Worm (Caenorhabditis elegans) whole organism, L4 larva: ENCODE data around the gene T15H9.5.

ENCODE experiments used
- D1046.2 ChIP-seq: fragments of 200-800 bp; sonication (Bioruptor generic); IDR thresholded peaks from 2 replicates; pipeline ENCODE4 v1.3.6; 2022; ENCODE audit warnings: missing genetic modification characterization, missing compliant biosample characterization
- F37D6.2 ChIP-seq: sonication (generic microtip); optimal IDR thresholded peaks from 2 replicates; lab custom pipeline; 2016; ENCODE audit warnings: mild to moderate bottlenecking, missing genetic modification characterization, missing compliant biosample characterization
- F44E2.7 ChIP-seq: fragments of 200-800 bp; sonication (Bioruptor generic); IDR thresholded peaks from 2 replicates; pipeline ENCODE4 v2.1.2; 2022; ENCODE audit warnings: missing genetic modification characterization, missing compliant biosample characterization
- Y75B8A.6 ChIP-seq: fragments of 200-800 bp; sonication (Bioruptor generic); IDR thresholded peaks from 2 replicates; pipeline ENCODE4 v1.3.6; 2022; ENCODE audit warnings: missing genetic modification reagents, missing genetic modification characterization, missing compliant biosample characterization
- ZK337.2 ChIP-seq: fragments of 200-800 bp; sonication (Bioruptor generic); IDR thresholded peaks from 2 replicates; pipeline ENCODE4 v1.3.6; 2022; ENCODE audit warnings: missing genetic modification reagents, missing genetic modification characterization, missing compliant biosample characterization
- aha-1 ChIP-seq: fragments of 150-350 bp; peaks from one replicate; lab custom pipeline; 2014; ENCODE audit warnings: missing biosample characterization, missing genetic modification characterization
- arid-1 ChIP-seq: fragments of 200-800 bp; sonication (Bioruptor generic); conservative IDR thresholded peaks from 2 replicates; pipeline ENCODE4 v1.3.6; 2022; ENCODE audit warnings: missing genetic modification reagents, missing genetic modification characterization, missing compliant biosample characterization
- ceh-28 ChIP-seq: fragments of 150-350 bp; optimal IDR thresholded peaks from 2 replicates; lab custom pipeline; 2014; ENCODE audit warnings: missing biosample characterization, missing genetic modification reagents, missing genetic modification characterization
- ceh-32 ChIP-seq: sonication (generic microtip); optimal IDR thresholded peaks from 2 replicates; lab custom pipeline; 2016; ENCODE audit warnings: mild to moderate bottlenecking, missing genetic modification characterization, missing compliant biosample characterization; ENCODE audit not compliant: poor library complexity
- ceh-44 ChIP-seq: fragments of 200-800 bp; sonication (Bioruptor generic); IDR thresholded peaks from 2 replicates; pipeline ENCODE4 v1.3.6; 2022; ENCODE audit warnings: missing genetic modification reagents, missing genetic modification characterization, missing compliant biosample characterization
- ceh-82 ChIP-seq: sonication (generic microtip); optimal IDR thresholded peaks from 2 replicates; lab custom pipeline; 2017; ENCODE audit warnings: missing biosample characterization, missing genetic modification characterization
- ces-1 ChIP-seq: fragments of 150-350 bp; sonication (generic microtip); optimal IDR thresholded peaks from 4 replicates; lab custom pipeline; 2014; ENCODE audit warnings: missing biosample characterization, missing genetic modification reagents, missing genetic modification characterization
- cey-2 ChIP-seq: sonication (generic microtip); optimal IDR thresholded peaks from 3 replicates; lab custom pipeline; 2017; ENCODE audit warnings: missing genetic modification characterization, mild to moderate bottlenecking, missing compliant biosample characterization, antibody characterized with exemption, borderline replicate concordance; ENCODE audit not compliant: insufficient read depth
- daf-12 ChIP-seq: fragments of 150-350 bp; optimal IDR thresholded peaks from 2 replicates; lab custom pipeline; 2014; ENCODE audit warnings: missing biosample characterization, missing genetic modification reagents, missing genetic modification characterization
- dmd-6 ChIP-seq: fragments of 200-800 bp; sonication (Bioruptor generic); IDR thresholded peaks from 2 replicates; pipeline ENCODE4 v1.3.6; 2022; ENCODE audit warnings: missing genetic modification reagents, missing genetic modification characterization, missing compliant biosample characterization
- dmd-8 ChIP-seq: fragments of 200-800 bp; sonication (Bioruptor generic); IDR thresholded peaks from 2 replicates; pipeline ENCODE4 v1.3.6; 2022; ENCODE audit warnings: missing genetic modification characterization, missing compliant biosample characterization
- dpl-1 ChIP-seq: fragments of 150-350 bp; optimal IDR thresholded peaks from 2 replicates; lab custom pipeline; 2014; ENCODE audit warnings: missing biosample characterization, missing genetic modification reagents, missing genetic modification characterization
- duxl-1 ChIP-seq: sonication (generic microtip); optimal IDR thresholded peaks from 2 replicates; lab custom pipeline; 2016; ENCODE audit warnings: mild to moderate bottlenecking, missing genetic modification characterization, moderate library complexity, missing compliant biosample characterization; ENCODE audit not compliant: poor library complexity
- dve-1 ChIP-seq: sonication (generic microtip); optimal IDR thresholded peaks from 2 replicates; lab custom pipeline; 2017; ENCODE audit warnings: antibody characterized with exemption, mild to moderate bottlenecking, missing genetic modification characterization, missing compliant biosample characterization; ENCODE audit not compliant: insufficient read depth
- fkh-10 ChIP-seq: fragments of 150-350 bp; optimal IDR thresholded peaks from 2 replicates; lab custom pipeline; 2014; ENCODE audit warnings: missing biosample characterization, missing genetic modification reagents, missing genetic modification characterization
- fos-1 ChIP-seq: fragments of 150-350 bp; optimal IDR thresholded peaks from 2 replicates; lab custom pipeline; 2014; ENCODE audit warnings: missing biosample characterization, missing genetic modification characterization
- gei-8 ChIP-seq: fragments of 200-800 bp; sonication (Bioruptor generic); optimal IDR thresholded peaks from 2 replicates; lab custom pipeline; 2018; ENCODE audit warnings: mild to moderate bottlenecking, missing genetic modification characterization, missing compliant biosample characterization
- hif-1 ChIP-seq, 2 experiments: sonication (generic microtip); optimal IDR thresholded peaks; 2 replicates each; lab custom pipeline; 2016 to 2017; ENCODE audit warnings: missing compliant biosample characterization in 2 of 2, missing genetic modification characterization in 2 of 2, missing genetic modification reagents in 2 of 2, missing genotype in 2 of 2, mild to moderate bottlenecking in 1 of 2
- hlh-11 ChIP-seq: fragments of 200-800 bp; sonication (Bioruptor generic); optimal IDR thresholded peaks from 2 replicates; lab custom pipeline; 2018; ENCODE audit warnings: mild to moderate bottlenecking, missing genetic modification characterization, missing compliant biosample characterization
- lim-7 ChIP-seq: fragments of 200-800 bp; sonication (Bioruptor generic); IDR thresholded peaks from 2 replicates; pipeline ENCODE4 v1.3.6; 2022; ENCODE audit warnings: missing genetic modification characterization, missing compliant biosample characterization
- lin-13 ChIP-seq: fragments of 150-350 bp; optimal IDR thresholded peaks from 2 replicates; lab custom pipeline; 2014; ENCODE audit warnings: missing biosample characterization, missing genetic modification reagents, missing genetic modification characterization
- lin-15B ChIP-seq: fragments of 150-350 bp; sonication (generic microtip); optimal IDR thresholded peaks from 3 replicates; lab custom pipeline; 2014; ENCODE audit warnings: missing biosample characterization, missing genetic modification characterization
- lin-38 ChIP-seq: fragments of 200-800 bp; sonication (Bioruptor generic); IDR thresholded peaks from 2 replicates; pipeline ENCODE4 v1.3.6; 2022; ENCODE audit warnings: missing genetic modification reagents, missing genetic modification characterization, missing compliant biosample characterization
- lin-39 ChIP-seq: fragments of 150-350 bp; optimal IDR thresholded peaks from 2 replicates; lab custom pipeline; 2014; ENCODE audit warnings: missing biosample characterization, missing genetic modification reagents, missing genetic modification characterization
- mxl-3 ChIP-seq: fragments of 200-800 bp; sonication (Bioruptor generic); optimal IDR thresholded peaks from 2 replicates; lab custom pipeline; 2018; ENCODE audit warnings: mild to moderate bottlenecking, missing genetic modification characterization, missing compliant biosample characterization
- nhr-11 ChIP-seq: fragments of 150-350 bp; optimal IDR thresholded peaks from 2 replicates; lab custom pipeline; 2014; ENCODE audit warnings: missing biosample characterization, missing genetic modification characterization
- nhr-25 ChIP-seq: sonication (generic microtip); optimal IDR thresholded peaks from 2 replicates; lab custom pipeline; 2017; ENCODE audit warnings: missing genetic modification characterization, mild to moderate bottlenecking, missing compliant biosample characterization, antibody characterized with exemption, moderate library complexity, borderline replicate concordance; ENCODE audit not compliant: insufficient read depth
- nhr-41 ChIP-seq: fragments of 200-800 bp; sonication (Bioruptor generic); IDR thresholded peaks from 2 replicates; pipeline ENCODE4 v1.3.6; 2022; ENCODE audit warnings: missing genetic modification reagents, missing genetic modification characterization, missing compliant biosample characterization
- nhr-42 ChIP-seq: fragments of 200-800 bp; sonication (Bioruptor generic); IDR thresholded peaks from 2 replicates; pipeline ENCODE4 v1.3.6; 2022; ENCODE audit warnings: missing genetic modification characterization, missing compliant biosample characterization
- nhr-6 ChIP-seq: fragments of 150-350 bp; optimal IDR thresholded peaks from 2 replicates; lab custom pipeline; 2014; ENCODE audit warnings: missing biosample characterization, missing genetic modification characterization
- php-3 ChIP-seq: fragments of 200-800 bp; sonication (Bioruptor generic); IDR thresholded peaks from 2 replicates; pipeline ENCODE4 v1.3.6; 2022; ENCODE audit warnings: missing genetic modification reagents, missing genetic modification characterization, missing compliant biosample characterization
- rbr-2 ChIP-seq: sonication (generic microtip); optimal IDR thresholded peaks from 2 replicates; lab custom pipeline; 2016; ENCODE audit warnings: missing genotype, missing genetic modification characterization, missing compliant biosample characterization
- saeg-2 ChIP-seq: fragments of 200-800 bp; sonication (Bioruptor generic); IDR thresholded peaks from 2 replicates; pipeline ENCODE4 v1.3.6; 2022; ENCODE audit warnings: missing genetic modification reagents, missing genetic modification characterization, missing compliant biosample characterization
- sdz-12 ChIP-seq: fragments of 200-800 bp; sonication (Bioruptor generic); optimal IDR thresholded peaks from 2 replicates; lab custom pipeline; 2018; ENCODE audit warnings: mild to moderate bottlenecking, missing genetic modification characterization, missing compliant biosample characterization
- snpc-4 ChIP-seq: fragments of 150-350 bp; optimal IDR thresholded peaks from 2 replicates; lab custom pipeline; 2014; ENCODE audit warnings: missing biosample characterization, missing genetic modification characterization
- tag-97 ChIP-seq: fragments of 200-800 bp; sonication (Bioruptor generic); IDR thresholded peaks from 2 replicates; pipeline ENCODE4 v1.3.6; 2022; ENCODE audit warnings: missing genetic modification characterization, missing compliant biosample characterization
- ztf-7 ChIP-seq: fragments of 150-350 bp; optimal IDR thresholded peaks from 2 replicates; lab custom pipeline; 2014; ENCODE audit warnings: missing biosample characterization, missing genetic modification characterization

The T15H9.5 gene

ce11 chrII:9619402-9619862 is 8.2 kb upstream of the T15H9.5 start (continued):
- TF ChIP-seq lin-38 (GFP tag; lab: Robert Waterston, UW) (peak; percentile 36), nhr-42 (GFP tag; lab: Robert Waterston, UW) (no peak), D1046.2 (no peak), dve-1 (peak; percentile 66), nhr-6 (tag; lab: Kevin White, UChicago) (no peak), ceh-28 (tag; lab: Kevin White, UChicago) (peak; percentile 22), gei-8 (GFP tag; lab: Kevin White, UChicago) (no peak), aha-1 (tag; lab: Kevin White, UChicago) (peak; percentile 76), mxl-3 (GFP tag; lab: Kevin White, UChicago) (peak; percentile 94), nhr-25 (tag; lab: Kevin White, UChicago) (no peak), ceh-32 (tag; lab: Kevin White, UChicago) (no peak), sdz-12 (no peak), rbr-2 (tag; lab: Kevin White, UChicago) (no peak), hif-1 (tag; optimal IDR thresholded peaks at IDR 0.05; lab: Kevin White, UChicago) (no peak), dpl-1 (peak; percentile 37), daf-12 (tag; lab: Kevin White, UChicago) (no peak), F37D6.2 (tag; lab: Kevin White, UChicago) (no peak), saeg-2 (GFP tag; lab: Robert Waterston, UW) (0 out of 2 replicates have a peak, but pooled peaks have one; percentile 18), php-3 (GFP tag; lab: Robert Waterston, UW) (0 out of 2 replicates have a peak, but pooled peaks have one; percentile 36), ceh-82 (tag; lab: Kevin White, UChicago) (no peak), F44E2.7 (GFP tag; lab: Robert Waterston, UW) (no peak), nhr-41 (GFP tag; lab: Robert Waterston, UW) (0 out of 2 replicates have a peak, but pooled peaks have one; percentile 53), Y75B8A.6 (GFP tag; lab: Robert Waterston, UW) (no peak), ZK337.2 (GFP tag; lab: Robert Waterston, UW) (no peak), fos-1 (tag; lab: Kevin White, UChicago) (no peak), ces-1 (GFP tag; lab: Kevin White, UChicago) (no peak), tag-97 (no peak), hlh-11 (tag; lab: Kevin White, UChicago) (peak; percentile 92), dmd-8 (GFP tag; lab: Robert Waterston, UW) (no peak), cey-2 (tag; lab: Kevin White, UChicago) (no peak), nhr-11 (peak; percentile 79), fkh-10 (GFP tag; lab: Kevin White, UChicago) (no peak), arid-1 (no peak), ztf-7 (tag; lab: Kevin White, UChicago) (no peak)

ce11 chrII:9618759-9619158 is 7.5 kb upstream of the T15H9.5 start:
- TF ChIP-seq lin-13 (GFP tag; lab: Kevin White, UChicago) (no peak), lim-7 (GFP tag; lab: Robert Waterston, UW) (peak; percentile 31; the same call in 1 of the 2 replicates), Y75B8A.6 (GFP tag; lab: Robert Waterston, UW) (0 out of 2 replicates have a peak, but pooled peaks have one; percentile 32)

ce11 chrII:9617902-9618245 is 6.6 kb upstream of the T15H9.5 start:
- TF ChIP-seq fos-1 (tag; lab: Kevin White, UChicago) (peak; percentile 27), snpc-4 (tag; lab: Kevin White, UChicago) (no peak), dmd-6 (peak; percentile 19; the same call in 1 of the 2 replicates), ceh-82 (tag; lab: Kevin White, UChicago) (no peak), ceh-44 (GFP tag; lab: Robert Waterston, UW) (0 out of 2 replicates have a peak, but pooled peaks have one; percentile 7), hif-1 (tag; optimal IDR thresholded peaks at IDR 0.05; lab: Kevin White, UChicago) (no peak), lin-15B (tag; lab: Kevin White, UChicago) (peak; percentile 12), lin-39 (tag; lab: Kevin White, UChicago) (no peak), hlh-11 (tag; lab: Kevin White, UChicago) (no peak), aha-1 (tag; lab: Kevin White, UChicago) (peak; percentile 76), duxl-1 (tag; lab: Kevin White, UChicago) (peak; percentile 10)
